Worm (Caenorhabditis elegans): ENCODE data around the gene ddx-15.

DNA sequence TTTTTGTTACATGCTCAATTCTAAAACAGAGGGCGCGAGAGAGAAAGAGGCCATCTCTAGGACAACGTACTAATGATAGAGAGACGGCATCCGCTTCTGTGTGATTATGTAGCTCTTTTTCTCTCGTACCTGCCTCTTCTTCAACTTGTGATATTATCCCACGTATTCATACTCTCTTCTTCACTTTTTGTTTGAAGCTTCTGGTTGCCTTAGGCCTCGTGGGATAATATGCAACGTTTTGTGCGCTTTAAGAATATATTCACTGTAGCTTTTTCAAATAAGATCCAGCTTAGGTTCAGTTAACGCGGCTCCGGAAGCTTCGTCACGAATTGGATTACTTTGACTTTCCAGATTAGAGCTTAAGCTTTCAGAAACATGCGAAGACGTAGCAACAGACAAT lies 8.8 kb downstream of the ddx-15 start, which contains the start of the genes F56D2.8 and uev-2:
- TF ChIP-seq ama-1 (optimal IDR thresholded peaks at IDR 0.05): no peak
- no peak for TF ChIP-seq ama-1 (GFP tag; optimal IDR thresholded peaks at IDR 0.05)
- no peak for TF ChIP-seq K11D2.4 (GFP tag; IDR thresholded peaks at IDR 0.05)
- TF ChIP-seq F33H1.4 (GFP tag; IDR thresholded peaks at IDR 0.05): no peak
- TF ChIP-seq ceh-91 (GFP tag; IDR thresholded peaks at IDR 0.05): no peak
- no peak for TF ChIP-seq F52B5.7 (tag; optimal IDR thresholded peaks at IDR 0.05)
- TF ChIP-seq nhr-80 (tag; optimal IDR thresholded peaks at IDR 0.05): no peak
- TF ChIP-seq ceh-40 (GFP tag; IDR thresholded peaks at IDR 0.05): no peak
- TF ChIP-seq attf-5 (GFP tag; optimal IDR thresholded peaks at IDR 0.05): no peak
- TF ChIP-seq aptf-2 (GFP tag; conservative IDR thresholded peaks at IDR 0.05): no peak
- no peak for TF ChIP-seq atf-7 (tag; optimal IDR thresholded peaks at IDR 0.05)
- no peak for TF ChIP-seq ztf-3 (GFP tag; optimal IDR thresholded peaks at IDR 0.05)
- TF ChIP-seq pbrm-1 (GFP tag; IDR thresholded peaks at IDR 0.05): no peak
- no peak for TF ChIP-seq ets-4 (GFP tag; optimal IDR thresholded peaks at IDR 0.05)

All from whole organism, young adult.